Fruit fly (Drosophila melanogaster): ENCODE results near the gene CG6184.

- TF ChIP-seq ssp (GFP tag; IDR thresholded peaks at IDR 0.05) (no peak), cg (GFP tag; optimal IDR thresholded peaks at IDR 0.05) (no peak), CG8924 (tag; optimal IDR thresholded peaks at IDR 0.05) (no peak), CG18599 (GFP tag; optimal IDR thresholded peaks at IDR 0.05) (no peak), Fer1 (GFP tag; optimal IDR thresholded peaks at IDR 0.05) (no peak), hkb (optimal IDR thresholded peaks at IDR 0.05) (no peak), hkb (GFP tag; IDR thresholded peaks at IDR 0.05) (no peak), CG17385 (GFP tag; optimal IDR thresholded peaks at IDR 0.05) (no peak), Opbp (GFP tag; IDR thresholded peaks at IDR 0.05; ENCODE audit: partially characterized antibody) (no peak), kah (GFP tag; optimal IDR thresholded peaks at IDR 0.05) (no peak), psq (GFP tag; optimal IDR thresholded peaks at IDR 0.05) (no peak), Oli (tag; optimal IDR thresholded peaks at IDR 0.05) (no peak), Asciz (GFP tag; optimal IDR thresholded peaks at IDR 0.05) (no peak), Lpt (GFP tag; optimal IDR thresholded peaks at IDR 0.05) (no peak)
Observed at dm6 chr3R:19657235-19657634, 431 bp downstream of the CG6184 start.
